Fruit fly (Drosophila melanogaster) whole organism: ENCODE measurements around the gene gny.

Source experiments
- CG8478 ChIP-seq: fragments of >200 bp; optimal IDR thresholded peaks from 2 replicates; lab custom pipeline; 2018; ENCODE audit warnings: inconsistent platforms
- Dll ChIP-seq: fragments of >200 bp; optimal IDR thresholded peaks from 2 replicates; lab custom pipeline; 2017
- EcR ChIP-seq, 2 experiments: fragments of >200 bp; optimal IDR thresholded peaks; 2 replicates each; lab custom pipeline; 2017; ENCODE audit warnings: missing biosample characterization in 2 of 2, missing genetic modification characterization in 2 of 2, missing genetic modification reagents in 2 of 2
- pan ChIP-seq: fragments of >200 bp; optimal IDR thresholded peaks from 2 replicates; lab custom pipeline; 2017
- psq ChIP-seq: fragments of >200 bp; optimal IDR thresholded peaks from 2 replicates; lab custom pipeline; 2017
- usp ChIP-seq: fragments of >200 bp; optimal IDR thresholded peaks from 2 replicates; lab custom pipeline; 2017; ENCODE audit warnings: missing biosample characterization, missing genetic modification characterization, mixed read lengths

dm6 chr2L:10333091-10333991, 46.6 kb upstream of the gny start, which contains the start of gene GATAd:
- TF ChIP-seq CG8478 (lab: Kevin White, UChicago) (no peak), pan (lab: Kevin White, UChicago) (no peak), usp (no peak), EcR (GFP tag; optimal IDR thresholded peaks at IDR 0.05; lab: Kevin White, UChicago) (no peak), Dll (lab: Kevin White, UChicago) (no peak), psq (lab: Kevin White, UChicago) (no peak)
